Worm (Caenorhabditis elegans) whole organism, young adult: ENCODE results near the gene dsl-5.

ENCODE experiments used
- B0336.3 ChIP-seq: fragments of 200-800 bp; sonication (Bioruptor generic); IDR thresholded peaks from 2 replicates; pipeline ENCODE4 v1.3.6; 2022; ENCODE audit warnings: missing genetic modification characterization, missing compliant biosample characterization
- C06A6.2 ChIP-seq: fragments of 200-800 bp; sonication (Bioruptor generic); conservative IDR thresholded peaks from 2 replicates; pipeline ENCODE4 v1.3.6; 2022; ENCODE audit warnings: missing genetic modification characterization, missing compliant biosample characterization
- F23B12.7 ChIP-seq: sonication (generic microtip); optimal IDR thresholded peaks from 2 replicates; lab custom pipeline; 2017; ENCODE audit warnings: missing genetic modification characterization, mild to moderate bottlenecking, missing compliant biosample characterization, antibody characterized with exemption, moderate library complexity; ENCODE audit not compliant: insufficient read depth
- F39B2.1 ChIP-seq: fragments of 200-800 bp; sonication (Bioruptor generic); IDR thresholded peaks from 2 replicates; pipeline ENCODE4 v1.3.6; 2022; ENCODE audit warnings: missing genetic modification reagents, missing genetic modification characterization, missing compliant biosample characterization
- F55B11.4 ChIP-seq: sonication (generic microtip); optimal IDR thresholded peaks from 2 replicates; lab custom pipeline; 2016; ENCODE audit warnings: missing compliant biosample characterization, missing genetic modification characterization, borderline replicate concordance; ENCODE audit not compliant: insufficient read depth
- Y56A3A.18 ChIP-seq: fragments of 200-800 bp; sonication (Bioruptor generic); IDR thresholded peaks from 2 replicates; pipeline ENCODE4 v1.3.6; 2022; ENCODE audit warnings: missing genetic modification reagents, missing genetic modification characterization, missing compliant biosample characterization
- Y67H2A.10 ChIP-seq: fragments of 200-800 bp; sonication (Bioruptor generic); conservative IDR thresholded peaks from 2 replicates; pipeline ENCODE4 v1.3.6; 2022; ENCODE audit warnings: missing genetic modification reagents, missing genetic modification characterization, missing compliant biosample characterization
- aptf-2 ChIP-seq: fragments of 200-800 bp; sonication (Bioruptor generic); conservative IDR thresholded peaks from 2 replicates; pipeline ENCODE4 v1.3.6; 2022; ENCODE audit warnings: missing genetic modification reagents, missing genetic modification characterization, missing compliant biosample characterization
- aptf-3 ChIP-seq: fragments of 200-800 bp; sonication (Bioruptor generic); IDR thresholded peaks from 2 replicates; pipeline ENCODE4 v1.3.6; 2022; ENCODE audit warnings: missing genetic modification characterization, missing compliant biosample characterization
- atf-7 ChIP-seq: sonication (generic microtip); optimal IDR thresholded peaks from 2 replicates; lab custom pipeline; 2017; ENCODE audit warnings: mild to moderate bottlenecking, missing genetic modification characterization, missing compliant biosample characterization
- attf-3 ChIP-seq: fragments of 200-800 bp; sonication (Bioruptor generic); conservative IDR thresholded peaks from 2 replicates; pipeline ENCODE4 v1.3.6; 2022; ENCODE audit warnings: missing genetic modification reagents, missing genetic modification characterization, missing compliant biosample characterization
- attf-6 ChIP-seq: fragments of 200-800 bp; sonication (Bioruptor generic); IDR thresholded peaks from 2 replicates; pipeline ENCODE4 v1.3.6; 2022; ENCODE audit warnings: missing genetic modification reagents, missing genetic modification characterization, missing compliant biosample characterization
- bed-1 ChIP-seq: fragments of 200-800 bp; sonication (Bioruptor generic); IDR thresholded peaks from 2 replicates; pipeline ENCODE4 v1.3.6; 2022; ENCODE audit warnings: missing genetic modification reagents, missing genetic modification characterization, missing compliant biosample characterization
- ceh-100 ChIP-seq: fragments of 200-800 bp; sonication (Bioruptor generic); IDR thresholded peaks from 2 replicates; pipeline ENCODE4 v1.3.6; 2022; ENCODE audit warnings: missing genetic modification reagents, missing genetic modification characterization, missing compliant biosample characterization
- ceh-91 ChIP-seq: fragments of 200-800 bp; sonication (Bioruptor generic); IDR thresholded peaks from 2 replicates; pipeline ENCODE4 v1.3.6; 2022; ENCODE audit warnings: missing genetic modification reagents, missing genetic modification characterization, missing compliant biosample characterization
- die-1 ChIP-seq: sonication (generic microtip); optimal IDR thresholded peaks from 2 replicates; lab custom pipeline; 2016; ENCODE audit warnings: missing genotype, mild to moderate bottlenecking, missing genetic modification characterization, missing compliant biosample characterization
- dox-1 ChIP-seq: fragments of 200-800 bp; sonication (Bioruptor generic); IDR thresholded peaks from 2 replicates; pipeline ENCODE4 v1.3.6; 2022; ENCODE audit warnings: missing genetic modification reagents, missing genetic modification characterization, missing compliant biosample characterization
- dpff-1 ChIP-seq: sonication (generic microtip); optimal IDR thresholded peaks from 2 replicates; lab custom pipeline; 2017; ENCODE audit warnings: mild to moderate bottlenecking, missing genetic modification characterization, missing compliant biosample characterization
- efl-1 ChIP-seq: fragments of 150-350 bp; optimal IDR thresholded peaks from 2 replicates; lab custom pipeline; 2014; ENCODE audit warnings: missing biosample characterization, missing genetic modification reagents, missing genetic modification characterization
- egrh-3 ChIP-seq: fragments of 200-800 bp; sonication (Bioruptor generic); IDR thresholded peaks from 2 replicates; pipeline ENCODE4 v1.3.6; 2022; ENCODE audit warnings: missing genetic modification reagents, missing genetic modification characterization, missing compliant biosample characterization
- gei-17 ChIP-seq: fragments of 200-800 bp; sonication (Bioruptor generic); optimal IDR thresholded peaks from 2 replicates; lab custom pipeline; 2018; ENCODE audit warnings: mild to moderate bottlenecking, missing genetic modification characterization, missing compliant biosample characterization
- hlh-12 ChIP-seq: sonication (generic microtip); optimal IDR thresholded peaks from 2 replicates; lab custom pipeline; 2016; ENCODE audit warnings: missing genetic modification characterization, missing compliant biosample characterization
- hlh-26 ChIP-seq: fragments of 200-800 bp; sonication (Bioruptor generic); conservative IDR thresholded peaks from 2 replicates; pipeline ENCODE4 v1.3.6; 2022; ENCODE audit warnings: missing genetic modification reagents, missing genetic modification characterization, missing compliant biosample characterization
- lag-1 ChIP-seq: fragments of 200-800 bp; sonication (Bioruptor generic); IDR thresholded peaks from 2 replicates; pipeline ENCODE4 v1.3.6; 2022; ENCODE audit warnings: missing genetic modification reagents, missing genetic modification characterization, missing compliant biosample characterization
- lir-1 ChIP-seq: fragments of 200-800 bp; sonication (Bioruptor generic); conservative IDR thresholded peaks from 2 replicates; pipeline ENCODE4 v1.3.6; 2022; ENCODE audit warnings: missing genetic modification reagents, missing genetic modification characterization, missing compliant biosample characterization
- lsy-27 ChIP-seq: sonication (generic microtip); optimal IDR thresholded peaks from 2 replicates; lab custom pipeline; 2017; ENCODE audit warnings: missing genetic modification characterization, mild to moderate bottlenecking, missing compliant biosample characterization, antibody characterized with exemption, missing genotype, borderline replicate concordance; ENCODE audit not compliant: insufficient read depth
- mes-4 ChIP-seq: sonication (generic microtip); optimal IDR thresholded peaks from 2 replicates; lab custom pipeline; 2016; ENCODE audit warnings: missing genotype, missing genetic modification characterization, missing compliant biosample characterization
- nfyb-1 ChIP-seq: fragments of 200-800 bp; sonication (Bioruptor generic); IDR thresholded peaks from 2 replicates; pipeline ENCODE4 v1.3.6; 2022; ENCODE audit warnings: missing genetic modification reagents, missing genetic modification characterization, missing compliant biosample characterization
- nhr-27 ChIP-seq: fragments of 200-800 bp; sonication (Bioruptor generic); optimal IDR thresholded peaks from 2 replicates; lab custom pipeline; 2018; ENCODE audit warnings: mild to moderate bottlenecking, missing genetic modification characterization, moderate library complexity, missing compliant biosample characterization
- rec-8 ChIP-seq, 2 experiments: sonication (generic microtip); optimal IDR thresholded peaks; 2 replicates each; lab custom pipeline; 2016; ENCODE audit warnings: mild to moderate bottlenecking in 2 of 2, missing genetic modification characterization in 2 of 2, missing genetic modification reagents in 2 of 2, missing genotype in 2 of 2, missing biosample characterization in 1 of 2, missing compliant biosample characterization in 1 of 2, moderate library complexity in 1 of 2
- rpc-1 ChIP-seq, 2 experiments: fragments of 150-350 bp in 1 of 2; sonication (generic microtip) in 1 of 2; optimal IDR thresholded peaks; 2 replicates each; lab custom pipeline; 2014 to 2018; ENCODE audit warnings: missing biosample characterization in 1 of 2, missing genetic modification characterization in 1 of 2, missing genetic modification reagents in 1 of 2, missing genotype in 1 of 2
- sdz-38 ChIP-seq: sonication (generic microtip); optimal IDR thresholded peaks from 2 replicates; lab custom pipeline; 2016; ENCODE audit warnings: missing genotype, missing genetic modification characterization, missing compliant biosample characterization
- snpc-1.1 ChIP-seq: sonication (generic microtip); optimal IDR thresholded peaks from 2 replicates; lab custom pipeline; 2017; ENCODE audit warnings: missing genetic modification characterization, mild to moderate bottlenecking, missing compliant biosample characterization, antibody characterized with exemption, moderate library complexity, missing genotype, missing genetic modification reagents; ENCODE audit not compliant: insufficient read depth
- snpc-1.3 ChIP-seq: sonication (generic microtip); optimal IDR thresholded peaks from 2 replicates; lab custom pipeline; 2017; ENCODE audit warnings: missing genetic modification characterization, mild to moderate bottlenecking, missing compliant biosample characterization, antibody characterized with exemption, moderate library complexity, missing genotype, missing genetic modification reagents; ENCODE audit not compliant: insufficient read depth
- snpc-3.4 ChIP-seq: sonication (generic microtip); optimal IDR thresholded peaks from 2 replicates; lab custom pipeline; 2017; ENCODE audit warnings: missing genetic modification characterization, mild to moderate bottlenecking, missing compliant biosample characterization, antibody characterized with exemption, moderate library complexity, missing genotype, missing genetic modification reagents
- snpc-4 ChIP-seq, 5 experiments: fragments of 150-350 bp in 1 of 5; sonication (generic microtip) in 4 of 5; optimal IDR thresholded peaks; 2 replicates each; lab custom pipeline; 2014 to 2018; ENCODE audit warnings: missing genetic modification characterization in 5 of 5, missing biosample characterization in 3 of 5, antibody characterized with exemption in 2 of 5, mild to moderate bottlenecking in 2 of 5, missing compliant biosample characterization in 2 of 5, missing genotype in 2 of 5, moderate library complexity in 2 of 5, missing genetic modification reagents in 1 of 5
- somi-1 ChIP-seq: fragments of 200-800 bp; sonication (Bioruptor generic); optimal IDR thresholded peaks from 2 replicates; lab custom pipeline; 2018; ENCODE audit warnings: mild to moderate bottlenecking, missing genetic modification characterization, missing compliant biosample characterization
- sptf-2 ChIP-seq: fragments of 200-800 bp; sonication (Bioruptor generic); optimal IDR thresholded peaks from 2 replicates; lab custom pipeline; 2018; ENCODE audit warnings: mild to moderate bottlenecking, missing genetic modification characterization, missing compliant biosample characterization
- zfh-2 ChIP-seq: fragments of 200-800 bp; sonication (Bioruptor generic); conservative IDR thresholded peaks from 2 replicates; pipeline ENCODE4 v1.3.6; 2022; ENCODE audit warnings: missing genetic modification reagents, missing genetic modification characterization, missing compliant biosample characterization
- ztf-3 ChIP-seq: fragments of 200-800 bp; sonication (Bioruptor generic); optimal IDR thresholded peaks from 2 replicates; lab custom pipeline; 2018; ENCODE audit warnings: mild to moderate bottlenecking, missing genetic modification characterization, missing compliant biosample characterization

dsl-5 gene

ce11 chrIV:11651965-11652453 lies 31.2 kb upstream of the dsl-5 start, which contains the start of the genes acl-3 and ndub-6:
acl-3 (minus strand) TSS chrIV:11652023.
ndub-6 (plus strand) TSS chrIV:11652403.
- TF ChIP-seq somi-1 (no peak), hlh-12 (no peak), atf-7 (tag; lab: Kevin White, UChicago) (no peak), F39B2.1 (no peak), B0336.3 (no peak), ceh-91 (GFP tag; lab: Robert Waterston, UW) (no peak), Y56A3A.18 (GFP tag; lab: Robert Waterston, UW) (no peak)

- TF ChIP-seq nfyb-1 (GFP tag; lab: Robert Waterston, UW) (0 out of 2 replicates have a peak, but pooled peaks have one; percentile 15), hlh-26 (GFP tag; lab: Robert Waterston, UW) (no peak)
These were observed 29.5 kb upstream of the dsl-5 start for ce11 chrIV:11650344-11650743.

- TF ChIP-seq rec-8 (tag; optimal IDR thresholded peaks at IDR 0.05; lab: Kevin White, UChicago): no peak
- no peak for TF ChIP-seq gei-17 (GFP tag; lab: Kevin White, UChicago)
- no peak for TF ChIP-seq attf-6 (GFP tag; lab: Robert Waterston, UW)
- no peak for TF ChIP-seq F23B12.7 (tag; lab: Kevin White, UChicago)
- TF ChIP-seq, all 124 proteins: peak for 0
These were observed 28.2 kb upstream of the dsl-5 start, which contains the start of gene ZK809.8 for ce11 chrIV:11649031-11649430. ZK809.8 (minus strand) TSS chrIV:11649064.

- no peak for TF ChIP-seq sptf-2 (GFP tag; lab: Kevin White, UChicago)
- no peak for TF ChIP-seq bed-1
- TF ChIP-seq lir-1 (GFP tag; lab: Robert Waterston, UW): no peak
- TF ChIP-seq nhr-27 (tag; lab: Kevin White, UChicago): no peak
- TF ChIP-seq atf-7 (tag; lab: Kevin White, UChicago): no peak
- TF ChIP-seq egrh-3 (GFP tag; lab: Robert Waterston, UW): no peak
- TF ChIP-seq snpc-1.1 (tag; lab: Kevin White, UChicago): no peak
- TF ChIP-seq lsy-27: no peak
- TF ChIP-seq efl-1 (GFP tag; lab: Kevin White, UChicago): no peak
- TF ChIP-seq gei-17 (GFP tag; lab: Kevin White, UChicago): no peak
- no peak for TF ChIP-seq snpc-3.4 (tag; lab: Kevin White, UChicago)
- no peak for TF ChIP-seq lag-1 (GFP tag; lab: Robert Waterston, UW)
- TF ChIP-seq aptf-3 (GFP tag; lab: Robert Waterston, UW): no peak
- no peak for TF ChIP-seq die-1 (tag; lab: Kevin White, UChicago)
- TF ChIP-seq sdz-38: no peak
- no peak for TF ChIP-seq somi-1
- no peak for TF ChIP-seq snpc-4 (GFP tag; optimal IDR thresholded peaks at IDR 0.05; lab: Kevin White, UChicago)
- no peak for TF ChIP-seq snpc-4 (tag; optimal IDR thresholded peaks at IDR 0.05; lab: Kevin White, UChicago)
- TF ChIP-seq dpff-1: no peak
- TF ChIP-seq, all 124 proteins: peak for 0
These were observed 26.1 kb upstream of the dsl-5 start for ce11 chrIV:11646908-11647307.

ce11 chrIV:11645354-11645753 lies 24.5 kb upstream of the dsl-5 start:
- TF ChIP-seq ceh-91 (GFP tag; lab: Robert Waterston, UW) (no peak), zfh-2 (no peak), egrh-3 (GFP tag; lab: Robert Waterston, UW) (no peak), rpc-1 (optimal IDR thresholded peaks at IDR 0.05; lab: Kevin White, UChicago) (no peak), rpc-1 (tag; optimal IDR thresholded peaks at IDR 0.05; lab: Kevin White, UChicago) (no peak), aptf-2 (GFP tag; lab: Robert Waterston, UW) (no peak), attf-3 (GFP tag; lab: Robert Waterston, UW) (no peak), ceh-100 (no peak), ztf-3 (no peak), F55B11.4 (no peak), C06A6.2 (GFP tag; lab: Robert Waterston, UW) (no peak), mes-4 (no peak), dox-1 (GFP tag; lab: Robert Waterston, UW) (no peak), Y67H2A.10 (GFP tag; lab: Robert Waterston, UW) (no peak), snpc-1.3 (tag; lab: Kevin White, UChicago) (no peak)
